Fruit fly (Drosophila melanogaster) whole organism, pupa: ENCODE results near the gene ND-13A.

ENCODE experiments used
- CG12605 ChIP-seq: fragments of 200-800 bp; sonication (Bioruptor generic); IDR thresholded peaks from 2 replicates; pipeline ENCODE4 v1.3.6; 2022; ENCODE audit warnings: missing biosample characterization, missing genetic modification characterization
- CG13204 ChIP-seq: fragments of 200-800 bp; sonication (Bioruptor generic); optimal IDR thresholded peaks from 2 replicates; lab custom pipeline; 2018; ENCODE audit warnings: missing biosample characterization, mild to moderate bottlenecking, missing genetic modification characterization, moderate library complexity
- CG14655 ChIP-seq: fragments of 200-800 bp; sonication (Bioruptor generic); optimal IDR thresholded peaks from 3 replicates; lab custom pipeline; 2017; ENCODE audit warnings: mild to moderate bottlenecking, missing biosample characterization, missing genetic modification reagents, missing genetic modification characterization
- CG15710 ChIP-seq: fragments of 200-800 bp; sonication (Bioruptor generic); optimal IDR thresholded peaks from 2 replicates; lab custom pipeline; 2018; ENCODE audit warnings: missing biosample characterization, mild to moderate bottlenecking, missing genetic modification characterization, moderate library complexity
- CG32121 ChIP-seq: fragments of 200-800 bp; sonication (Bioruptor generic); IDR thresholded peaks from 2 replicates; pipeline ENCODE4 v1.3.6; 2022; ENCODE audit warnings: missing biosample characterization, missing genetic modification characterization
- CG8159 ChIP-seq: fragments of 200-800 bp; sonication (Bioruptor generic); optimal IDR thresholded peaks from 3 replicates; lab custom pipeline; 2018; ENCODE audit warnings: missing biosample characterization, mild to moderate bottlenecking, missing genetic modification characterization, moderate library complexity
- D1 ChIP-seq: fragments of 200-800 bp; sonication (Bioruptor generic); optimal IDR thresholded peaks from 2 replicates; lab custom pipeline; 2018; ENCODE audit warnings: missing biosample characterization, mild to moderate bottlenecking, missing genetic modification characterization, moderate library complexity
- EcR ChIP-seq: fragments of 200-800 bp; sonication (Bioruptor generic); optimal IDR thresholded peaks from 3 replicates; lab custom pipeline; 2019; ENCODE audit warnings: missing biosample characterization, missing genetic modification characterization, mild to moderate bottlenecking, moderate library complexity, missing genetic modification reagents
- Ets98B ChIP-seq: fragments of 200-800 bp; sonication (Bioruptor generic); IDR thresholded peaks from 2 replicates; pipeline ENCODE4 v1.3.6; 2022; ENCODE audit warnings: missing biosample characterization, missing genetic modification characterization
- Pif1A ChIP-seq: fragments of 200-800 bp; sonication (Bioruptor generic); optimal IDR thresholded peaks from 3 replicates; lab custom pipeline; 2016; ENCODE audit warnings: missing biosample characterization, missing genetic modification characterization
- Snoo ChIP-seq: fragments of 200-800 bp; sonication (Bioruptor generic); optimal IDR thresholded peaks from 3 replicates; lab custom pipeline; 2017; ENCODE audit warnings: missing biosample characterization, mild to moderate bottlenecking, missing genetic modification characterization, inconsistent platforms
- fd96Ca ChIP-seq: fragments of 200-800 bp; sonication (Bioruptor generic); IDR thresholded peaks from 3 replicates; pipeline ENCODE4 v1.3.6; 2022; ENCODE audit warnings: missing biosample characterization, missing genetic modification characterization
- rn ChIP-seq: fragments of 200-800 bp; sonication (Bioruptor generic); IDR thresholded peaks from 2 replicates; pipeline ENCODE4 v1.3.6; 2022; ENCODE audit warnings: missing biosample characterization, missing genetic modification characterization

- no peak for TF ChIP-seq CG14655 (GFP tag; lab: Kevin White, UChicago)
- no peak for TF ChIP-seq CG15710 (tag; lab: Kevin White, UChicago)
- no peak for TF ChIP-seq CG32121 (GFP tag; lab: Robert Waterston, UW)
- no peak for TF ChIP-seq D1 (tag; lab: Kevin White, UChicago)
- TF ChIP-seq Pif1A (GFP tag; lab: Kevin White, UChicago), result no peak
- no peak for TF ChIP-seq EcR (GFP tag; lab: Kevin White, UChicago)
- TF ChIP-seq Ets98B (GFP tag; lab: Robert Waterston, UW), result no peak
- no peak for TF ChIP-seq CG12605 (GFP tag; lab: Robert Waterston, UW)
- no peak for TF ChIP-seq rn (GFP tag; lab: Robert Waterston, UW)
- TF ChIP-seq Snoo, result no peak
- TF ChIP-seq CG13204 (GFP tag; lab: Kevin White, UChicago), result no peak
- TF ChIP-seq CG8159 (tag; lab: Kevin White, UChicago), result no peak
- no peak for TF ChIP-seq fd96Ca (GFP tag; lab: Robert Waterston, UW)
Measured at dm6 chr2L:5089642-5090041, 10.4 kb downstream of the ND-13A start.
